Fruit fly (Drosophila melanogaster): Measurements from ENCODE around the gene Acyp.

The Acyp gene

dm6 chr2L:13905848-13906585, 5.9 kb upstream of the Acyp start:
- TF ChIP-seq GATAd (GFP tag; optimal IDR thresholded peaks at IDR 0.05) (no peak), Dfd (GFP tag; optimal IDR thresholded peaks at IDR 0.05) (no peak), Mio (GFP tag; optimal IDR thresholded peaks at IDR 0.05) (no peak), fru (GFP tag; optimal IDR thresholded peaks at IDR 0.05) (no peak), CrebA (GFP tag; optimal IDR thresholded peaks at IDR 0.05; ENCODE audit: borderline replicate concordance) (no peak), Dif (GFP tag; optimal IDR thresholded peaks at IDR 0.05; ENCODE audit: partially characterized antibody) (no peak), CG32264 (GFP tag; optimal IDR thresholded peaks at IDR 0.05) (no peak), Rel (GFP tag; optimal IDR thresholded peaks at IDR 0.05) (no peak), Rel (tag; optimal IDR thresholded peaks at IDR 0.05) (no peak)

dm6 chr2L:13909033-13909432, 2.9 kb upstream of the Acyp start, which contains the start of gene Ance-2:
Ance-2 (plus strand) TSS chr2L:13909333.
- TF ChIP-seq pan (optimal IDR thresholded peaks at IDR 0.05) (no peak), Mio (GFP tag; optimal IDR thresholded peaks at IDR 0.05) (no peak), tai (GFP tag; optimal IDR thresholded peaks at IDR 0.05) (no peak), woc (GFP tag; optimal IDR thresholded peaks at IDR 0.05) (no peak), HLH106 (tag; optimal IDR thresholded peaks at IDR 0.05) (no peak), Abd-B (GFP tag; optimal IDR thresholded peaks at IDR 0.05) (no peak), CrebA (GFP tag; optimal IDR thresholded peaks at IDR 0.05; ENCODE audit: borderline replicate concordance) (no peak), fru (GFP tag; optimal IDR thresholded peaks at IDR 0.05) (no peak), rgr (GFP tag; optimal IDR thresholded peaks at IDR 0.05) (no peak), Dfd (GFP tag; optimal IDR thresholded peaks at IDR 0.05) (no peak), dmrt93B (GFP tag; optimal IDR thresholded peaks at IDR 0.05) (no peak), Jra (GFP tag; optimal IDR thresholded peaks at IDR 0.05) (no peak), GATAd (GFP tag; optimal IDR thresholded peaks at IDR 0.05) (no peak), dl (GFP tag; optimal IDR thresholded peaks at IDR 0.05; ENCODE audit: insufficient read depth in 1 of 2, partially characterized antibody in 2 of 2) (no peak), OdsH (GFP tag; optimal IDR thresholded peaks at IDR 0.05) (no peak), Myc (optimal IDR thresholded peaks at IDR 0.05) (no peak), Hr83 (GFP tag; optimal IDR thresholded peaks at IDR 0.05; ENCODE audit: poor library complexity, severe bottlenecking) (no peak), Rel (GFP tag; optimal IDR thresholded peaks at IDR 0.05) (no peak), Rel (tag; optimal IDR thresholded peaks at IDR 0.05) (no peak), foxo (GFP tag; optimal IDR thresholded peaks at IDR 0.05) (no peak)

- no peak for TF ChIP-seq pan (optimal IDR thresholded peaks at IDR 0.05)
- no peak for TF ChIP-seq jim (GFP tag; optimal IDR thresholded peaks at IDR 0.05)
- TF ChIP-seq Myc (optimal IDR thresholded peaks at IDR 0.05), result no peak
- TF ChIP-seq Jra (GFP tag; optimal IDR thresholded peaks at IDR 0.05), result no peak
- TF ChIP-seq Abd-B (GFP tag; optimal IDR thresholded peaks at IDR 0.05), result no peak
- TF ChIP-seq sage (GFP tag; optimal IDR thresholded peaks at IDR 0.05), result no peak
- no peak for TF ChIP-seq lola (GFP tag; optimal IDR thresholded peaks at IDR 0.05)
- no peak for TF ChIP-seq Hr78 (GFP tag; optimal IDR thresholded peaks at IDR 0.05)
- no peak for TF ChIP-seq dsf (GFP tag; optimal IDR thresholded peaks at IDR 0.05; ENCODE audit: borderline replicate concordance)
- TF ChIP-seq sv (GFP tag; optimal IDR thresholded peaks at IDR 0.05), result no peak
- TF ChIP-seq dmrt93B (GFP tag; optimal IDR thresholded peaks at IDR 0.05), result no peak
- TF ChIP-seq Rel (GFP tag; optimal IDR thresholded peaks at IDR 0.05), result no peak
- no peak for TF ChIP-seq Rel (tag; optimal IDR thresholded peaks at IDR 0.05)
- TF ChIP-seq psq (GFP tag; optimal IDR thresholded peaks at IDR 0.05), result no peak
- TF ChIP-seq Dif (GFP tag; optimal IDR thresholded peaks at IDR 0.05; ENCODE audit: partially characterized antibody), result no peak
These were observed 2.5 kb downstream of the Acyp start, which contains the start of gene Ance-3 for dm6 chr2L:13914425-13914824. Ance-3 (plus strand) TSS chr2L:13914725.

dm6 chr2L:13923453-13923852, 11.6 kb downstream of the Acyp start, which contains the start of gene Vajk1:
Vajk1 (minus strand) TSS chr2L:13923553.
- TF ChIP-seq Sp1 (GFP tag; optimal IDR thresholded peaks at IDR 0.05) (no peak), Dif (GFP tag; optimal IDR thresholded peaks at IDR 0.05; ENCODE audit: partially characterized antibody) (no peak), usp (GFP tag; optimal IDR thresholded peaks at IDR 0.05) (no peak), CrebA (GFP tag; optimal IDR thresholded peaks at IDR 0.05; ENCODE audit: borderline replicate concordance) (no peak)

- TF ChIP-seq Hr83 (GFP tag; optimal IDR thresholded peaks at IDR 0.05; ENCODE audit: poor library complexity, severe bottlenecking), result no peak
- TF ChIP-seq woc (GFP tag; optimal IDR thresholded peaks at IDR 0.05), result peak; percentile 29
- no peak for TF ChIP-seq tai (GFP tag; optimal IDR thresholded peaks at IDR 0.05)
These were observed 12.1 kb downstream of the Acyp start for dm6 chr2L:13923984-13924383.

Measured in whole organism, wandering third instar larva.